Fruit fly (Drosophila melanogaster): ENCODE measurements around the gene CG12535.

The CG12535 gene

DNA sequence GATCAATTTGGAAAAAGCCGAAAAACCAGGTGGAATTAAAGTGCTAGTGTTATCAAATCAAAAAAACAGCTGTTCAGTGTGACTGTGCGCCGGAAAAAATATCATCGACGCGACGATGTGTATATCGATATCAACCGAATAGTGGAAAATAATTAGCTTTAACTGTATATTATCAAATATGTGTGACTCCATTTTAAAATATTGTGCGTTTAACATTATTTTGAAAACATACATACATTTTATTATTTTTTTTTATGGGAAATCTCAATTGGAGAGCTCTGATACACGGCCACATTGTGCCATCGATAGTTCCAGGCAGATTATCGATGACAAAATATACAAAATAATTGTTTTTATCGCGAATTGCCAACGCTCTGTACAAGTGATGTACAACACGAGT, 36.6 kb upstream of the CG12535 start, which contains the start of the genes CG14270 and CG10803 (continued):
- TF ChIP-seq CG18011 (GFP tag; optimal IDR thresholded peaks at IDR 0.05) (no peak), Sin3A (optimal IDR thresholded peaks at IDR 0.05) (peak; percentile 82), stwl (tag; optimal IDR thresholded peaks at IDR 0.05) (peak; percentile 71), CG30403 (GFP tag; optimal IDR thresholded peaks at IDR 0.05) (peak; percentile 17), vfl (GFP tag; optimal IDR thresholded peaks at IDR 0.05) (peak; percentile 2), CG10979 (tag; optimal IDR thresholded peaks at IDR 0.05) (no peak), knrl (GFP tag; IDR thresholded peaks at IDR 0.05; ENCODE audit: partially characterized antibody) (peak; percentile 88), CG34422 (GFP tag; IDR thresholded peaks at IDR 0.05) (0 out of 3 replicates have a peak, but pooled peaks have one; percentile 43), CG17361 (GFP tag; IDR thresholded peaks at IDR 0.05) (peak; percentile 38; the same call in 1 of the 3 replicates), bcd (GFP tag; optimal IDR thresholded peaks at IDR 0.05) (no peak), CG7963 (GFP tag; IDR thresholded peaks at IDR 0.05; ENCODE audit: partially characterized antibody) (peak; percentile 60; the same call in 1 of the 3 replicates), YL-1 (GFP tag; optimal IDR thresholded peaks at IDR 0.05) (peak; percentile 52), CG15073 (GFP tag; optimal IDR thresholded peaks at IDR 0.05) (no peak), Hsf (GFP tag; optimal IDR thresholded peaks at IDR 0.05) (peak; percentile 8), CG8359 (GFP tag; optimal IDR thresholded peaks at IDR 0.05; ENCODE audit: borderline replicate concordance) (no peak), CG16813 (GFP tag; IDR thresholded peaks at IDR 0.05; ENCODE audit: partially characterized antibody) (peak; percentile 88), crp (GFP tag; optimal IDR thresholded peaks at IDR 0.05) (peak; percentile 44 to 89), CG8290 (GFP tag; optimal IDR thresholded peaks at IDR 0.05) (peak; percentile 38), CG8290 (tag; optimal IDR thresholded peaks at IDR 0.05) (no peak), CG9215 (GFP tag; IDR thresholded peaks at IDR 0.05) (0 out of 2 replicates have a peak, but pooled peaks have one; percentile 15), Pdp1 (GFP tag; optimal IDR thresholded peaks at IDR 0.05) (peak in 1 of 2 experiments; percentile 51), CTCF (GFP tag; optimal IDR thresholded peaks at IDR 0.05) (no peak), CG11456 (GFP tag; IDR thresholded peaks at IDR 0.05) (no peak), CG12659 (GFP tag; optimal IDR thresholded peaks at IDR 0.05) (peak; percentile 35), Sry-δ (GFP tag; optimal IDR thresholded peaks at IDR 0.05) (peak; percentile 71), dati (GFP tag; IDR thresholded peaks at IDR 0.05) (no peak), CG4707 (GFP tag; optimal IDR thresholded peaks at IDR 0.05) (no peak), dm (GFP tag; optimal IDR thresholded peaks at IDR 0.05) (peak; percentile 13), CG1603 (tag; optimal IDR thresholded peaks at IDR 0.05) (peak; percentile 2), sna (GFP tag; IDR thresholded peaks at IDR 0.05; ENCODE audit: partially characterized antibody) (peak; percentile 81), CG9727 (GFP tag; optimal IDR thresholded peaks at IDR 0.05) (peak; percentile 9), CG17328 (GFP tag; IDR thresholded peaks at IDR 0.05) (no peak), CG6272 (GFP tag; IDR thresholded peaks at IDR 0.05) (peak; percentile 24; the same call in 1 of the 2 replicates), Gug (GFP tag; IDR thresholded peaks at IDR 0.05) (0 out of 4 replicates have a peak, but pooled peaks have one; percentile 2), Scr (GFP tag; IDR thresholded peaks at IDR 0.05; ENCODE audit: partially characterized antibody) (peak; percentile 91), CG3995 (GFP tag; optimal IDR thresholded peaks at IDR 0.05) (peak; percentile 56), CG8281 (tag; optimal IDR thresholded peaks at IDR 0.05) (no peak), BEAF-32 (GFP tag; optimal IDR thresholded peaks at IDR 0.05) (peak; percentile 90), CG34224 (GFP tag; IDR thresholded peaks at IDR 0.05; ENCODE audit: partially characterized antibody) (peak; percentile 84), Abd-B (GFP tag; optimal IDR thresholded peaks at IDR 0.05) (peak; percentile 15), CG14710 (tag; optimal IDR thresholded peaks at IDR 0.05) (peak; percentile 67), ems (GFP tag; optimal IDR thresholded peaks at IDR 0.05) (no peak), sens (GFP tag) (peak; percentile 83), gce (GFP tag; IDR thresholded peaks at IDR 0.05) (0 out of 3 replicates have a peak, but pooled peaks have one; percentile 17), unc-4 (GFP tag; IDR thresholded peaks at IDR 0.05; ENCODE audit: partially characterized antibody) (peak; percentile 85), Stat92E (GFP tag; optimal IDR thresholded peaks at IDR 0.05) (peak in 1 of 3 experiments; percentile 48), CG32532 (GFP tag; IDR thresholded peaks at IDR 0.05) (peak; percentile 35; the same call in 1 of the 2 replicates), E2f2 (GFP tag; IDR thresholded peaks at IDR 0.05) (peak; percentile 30; the same call in 1 of the 2 replicates), Dll (GFP tag; IDR thresholded peaks at IDR 0.05; ENCODE audit: partially characterized antibody) (peak; percentile 93), row (GFP tag; IDR thresholded peaks at IDR 0.05) (peak; percentile 70)
